Worm (Caenorhabditis elegans) whole organism, L3 larva: Measurements from ENCODE around the gene sss-1.

ENCODE experiments used
- ZK546.5 ChIP-seq: sonication (generic microtip); optimal IDR thresholded peaks from 2 replicates; lab custom pipeline; 2017; ENCODE audit warnings: missing biosample characterization, missing genetic modification characterization
- ama-1 ChIP-seq: fragments of 150-350 bp; optimal IDR thresholded peaks from 2 replicates; lab custom pipeline; 2018
- ceh-28 ChIP-seq: fragments of 150-350 bp; optimal IDR thresholded peaks from 2 replicates; lab custom pipeline; 2014; ENCODE audit warnings: missing biosample characterization, missing genetic modification reagents, missing genetic modification characterization
- ceh-9 ChIP-seq: sonication (generic microtip); optimal IDR thresholded peaks from 2 replicates; lab custom pipeline; 2018; ENCODE audit warnings: missing biosample characterization, missing genetic modification characterization
- daf-12 ChIP-seq: fragments of 150-350 bp; optimal IDR thresholded peaks from 2 replicates; lab custom pipeline; 2014; ENCODE audit warnings: missing biosample characterization, missing genetic modification reagents, missing genetic modification characterization
- egl-27 ChIP-seq: sonication (generic microtip); optimal IDR thresholded peaks from 4 replicates; lab custom pipeline; 2017; ENCODE audit warnings: missing biosample characterization, missing genetic modification reagents, missing genetic modification characterization
- egl-5 ChIP-seq: fragments of 150-350 bp; optimal IDR thresholded peaks from 2 replicates; lab custom pipeline; 2017; ENCODE audit warnings: missing biosample characterization, missing genetic modification reagents, missing genetic modification characterization, inconsistent platforms
- elt-2 ChIP-seq: sonication (generic microtip); optimal IDR thresholded peaks from 2 replicates; lab custom pipeline; 2016; ENCODE audit warnings: missing genetic modification reagents, mild to moderate bottlenecking, missing genetic modification characterization, missing compliant biosample characterization
- fkh-10 ChIP-seq: sonication (generic microtip); optimal IDR thresholded peaks from 2 replicates; lab custom pipeline; 2017; ENCODE audit warnings: missing biosample characterization, missing genetic modification reagents, missing genetic modification characterization
- fkh-2 ChIP-seq: fragments of 150-350 bp; optimal IDR thresholded peaks from 2 replicates; lab custom pipeline; 2014; ENCODE audit warnings: missing biosample characterization, missing genetic modification reagents, missing genetic modification characterization
- fos-1 ChIP-seq: fragments of 150-350 bp; optimal IDR thresholded peaks from 2 replicates; lab custom pipeline; 2014; ENCODE audit warnings: missing biosample characterization, missing genetic modification characterization
- jun-1 ChIP-seq: fragments of 150-350 bp; optimal IDR thresholded peaks from 2 replicates; lab custom pipeline; 2014; ENCODE audit warnings: missing biosample characterization, missing genetic modification reagents, missing genetic modification characterization
- lin-15B ChIP-seq: fragments of 150-350 bp; optimal IDR thresholded peaks from 2 replicates; lab custom pipeline; 2014; ENCODE audit warnings: missing biosample characterization, missing genetic modification characterization
- mdl-1 ChIP-seq: fragments of 150-350 bp; optimal IDR thresholded peaks from 2 replicates; lab custom pipeline; 2014; ENCODE audit warnings: missing biosample characterization, missing genetic modification characterization
- mml-1 ChIP-seq: fragments of 150-350 bp; sonication (generic microtip); optimal IDR thresholded peaks from 3 replicates; lab custom pipeline; 2014; ENCODE audit warnings: missing biosample characterization, missing genetic modification characterization
- nhr-11 ChIP-seq: fragments of 150-350 bp; optimal IDR thresholded peaks from 2 replicates; lab custom pipeline; 2014; ENCODE audit warnings: missing biosample characterization, missing genetic modification characterization
- nhr-23 ChIP-seq: fragments of 150-350 bp; optimal IDR thresholded peaks from 2 replicates; lab custom pipeline; 2014; ENCODE audit warnings: missing biosample characterization, missing genetic modification reagents, missing genetic modification characterization
- nhr-237 ChIP-seq: fragments of 150-350 bp; optimal IDR thresholded peaks from 2 replicates; lab custom pipeline; 2014; ENCODE audit warnings: missing biosample characterization, missing genetic modification characterization
- nhr-25 ChIP-seq: sonication (generic microtip); optimal IDR thresholded peaks from 2 replicates; lab custom pipeline; 2017; ENCODE audit warnings: missing biosample characterization, missing genetic modification characterization
- nhr-28 ChIP-seq: fragments of 150-350 bp; optimal IDR thresholded peaks from 2 replicates; lab custom pipeline; 2014; ENCODE audit warnings: missing biosample characterization, missing genetic modification characterization
- nhr-43 ChIP-seq: sonication (generic microtip); optimal IDR thresholded peaks from 2 replicates; lab custom pipeline; 2016; ENCODE audit warnings: mild to moderate bottlenecking, missing genetic modification characterization, missing compliant biosample characterization; ENCODE audit not compliant: poor library complexity, severe bottlenecking
- nhr-67 ChIP-seq: fragments of 150-350 bp; optimal IDR thresholded peaks from 2 replicates; lab custom pipeline; 2014; ENCODE audit warnings: missing biosample characterization, missing genetic modification characterization
- nhr-77 ChIP-seq: fragments of 150-350 bp; optimal IDR thresholded peaks from 2 replicates; lab custom pipeline; 2014; ENCODE audit warnings: missing biosample characterization, missing genetic modification characterization
- pha-4 ChIP-seq: fragments of 150-350 bp; optimal IDR thresholded peaks from 2 replicates; lab custom pipeline; 2014; ENCODE audit warnings: missing biosample characterization, missing genetic modification reagents, missing genetic modification characterization
- pqm-1 ChIP-seq: fragments of 150-350 bp; optimal IDR thresholded peaks from 2 replicates; lab custom pipeline; 2017; ENCODE audit warnings: missing biosample characterization, missing genetic modification characterization, inconsistent platforms
- sea-2 ChIP-seq: fragments of 150-350 bp; sonication (generic microtip); optimal IDR thresholded peaks from 4 replicates; lab custom pipeline; 2014; ENCODE audit warnings: missing biosample characterization, missing genetic modification reagents, missing genetic modification characterization
- skn-1 ChIP-seq: fragments of 150-350 bp; optimal IDR thresholded peaks from 2 replicates; lab custom pipeline; 2014; ENCODE audit warnings: missing biosample characterization, missing genetic modification characterization
- snpc-4 ChIP-seq: fragments of 150-350 bp; optimal IDR thresholded peaks from 2 replicates; lab custom pipeline; 2014; ENCODE audit warnings: missing biosample characterization, missing genetic modification characterization
- tbx-2 ChIP-seq: sonication (generic microtip); optimal IDR thresholded peaks from 2 replicates; lab custom pipeline; 2016; ENCODE audit warnings: mild to moderate bottlenecking, missing genetic modification characterization, missing compliant biosample characterization
- unc-39 ChIP-seq: sonication (generic microtip); optimal IDR thresholded peaks from 4 replicates; lab custom pipeline; 2017; ENCODE audit warnings: missing biosample characterization, missing genetic modification characterization
- unc-62 ChIP-seq: fragments of 150-350 bp; sonication (generic microtip); optimal IDR thresholded peaks from 4 replicates; lab custom pipeline; 2014; ENCODE audit warnings: missing biosample characterization, missing genetic modification reagents, missing genetic modification characterization
- zag-1 ChIP-seq: fragments of 150-350 bp; optimal IDR thresholded peaks from 2 replicates; lab custom pipeline; 2014; ENCODE audit warnings: missing biosample characterization, missing genetic modification characterization
- ztf-11 ChIP-seq: fragments of 150-350 bp; optimal IDR thresholded peaks from 2 replicates; lab custom pipeline; 2014; ENCODE audit warnings: missing biosample characterization, missing genetic modification characterization

sss-1 gene

ce11 chrIV:9854952-9855351, 38.6 kb downstream of the sss-1 start:
- TF ChIP-seq elt-2 (tag; lab: Kevin White, UChicago) (peak; percentile 64), sea-2 (GFP tag; lab: Kevin White, UChicago) (no peak), ztf-11 (no peak), ceh-9 (no peak), pha-4 (tag; lab: Kevin White, UChicago) (peak; percentile 73), fos-1 (tag; lab: Kevin White, UChicago) (no peak), egl-27 (tag; lab: Kevin White, UChicago) (no peak), skn-1 (tag; lab: Kevin White, UChicago) (no peak), ama-1 (lab: Kevin White, UChicago) (no peak), pqm-1 (tag; lab: Kevin White, UChicago) (peak; percentile 39), nhr-25 (tag; lab: Kevin White, UChicago) (no peak)

ce11 chrIV:9852818-9853466, 40.6 kb downstream of the sss-1 start:
- no peak for TF ChIP-seq fkh-2
- no peak for TF ChIP-seq skn-1 (tag; lab: Kevin White, UChicago)
- no peak for TF ChIP-seq tbx-2 (tag; lab: Kevin White, UChicago)
- TF ChIP-seq daf-12: no peak
- no peak for TF ChIP-seq lin-15B (tag; lab: Kevin White, UChicago)
- no peak for TF ChIP-seq nhr-77 (tag; lab: Kevin White, UChicago)
- TF ChIP-seq pha-4 (tag; lab: Kevin White, UChicago): no peak
- TF ChIP-seq nhr-43 (tag; lab: Kevin White, UChicago): no peak
- no peak for TF ChIP-seq unc-39
- no peak for TF ChIP-seq jun-1 (tag; lab: Kevin White, UChicago)
- no peak for TF ChIP-seq snpc-4 (tag; lab: Kevin White, UChicago)
- TF ChIP-seq nhr-237 (tag; lab: Kevin White, UChicago): no peak
- TF ChIP-seq, all 47 proteins: peak for 0

ce11 chrIV:9852250-9852649, 41.3 kb downstream of the sss-1 start, which contains the start of gene ssq-1:
ssq-1 (plus strand) TSS chrIV:9852550.
- TF ChIP-seq skn-1 (tag; lab: Kevin White, UChicago) (no peak), nhr-67 (tag; lab: Kevin White, UChicago) (no peak), ceh-28 (tag; lab: Kevin White, UChicago) (no peak), unc-39 (no peak), egl-27 (tag; lab: Kevin White, UChicago) (no peak), nhr-28 (tag; lab: Kevin White, UChicago) (no peak)

DNA sequence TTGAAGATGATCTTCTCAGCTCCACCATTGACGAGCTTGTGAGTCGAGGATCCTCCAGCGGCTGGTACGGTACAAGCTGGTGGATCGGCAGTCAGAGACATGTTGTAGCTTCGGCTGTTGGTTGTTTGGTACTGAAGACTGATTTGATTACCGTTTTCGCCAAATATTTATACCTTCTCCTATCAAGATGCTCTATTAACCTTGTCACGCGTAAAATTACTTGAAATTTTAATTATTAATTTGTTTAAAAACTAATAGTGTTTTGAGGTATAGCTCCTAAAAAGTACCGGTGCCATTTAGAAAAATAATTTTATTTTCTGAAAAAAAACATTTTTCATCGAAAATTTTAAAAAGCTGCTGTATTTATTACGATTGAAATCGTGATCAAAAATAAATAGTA, 42.6 kb downstream of the sss-1 start, which contains the start of gene ssp-10:
ssp-10 (minus strand) TSS at position 101 of the 400 bp plus-strand sequence.
- no peak for TF ChIP-seq nhr-237 (tag; lab: Kevin White, UChicago)
- no peak for TF ChIP-seq ceh-28 (tag; lab: Kevin White, UChicago)
- TF ChIP-seq pqm-1 (tag; lab: Kevin White, UChicago): no peak
- no peak for TF ChIP-seq lin-15B (tag; lab: Kevin White, UChicago)
- no peak for TF ChIP-seq egl-27 (tag; lab: Kevin White, UChicago)
- TF ChIP-seq fkh-10 (GFP tag; lab: Kevin White, UChicago): no peak
- no peak for TF ChIP-seq nhr-11 (tag; lab: Kevin White, UChicago)
- TF ChIP-seq mml-1 (tag; lab: Kevin White, UChicago): no peak
- TF ChIP-seq unc-39: no peak
- no peak for TF ChIP-seq ZK546.5 (tag; lab: Kevin White, UChicago)
- TF ChIP-seq zag-1 (tag; lab: Kevin White, UChicago): no peak

ce11 chrIV:9849624-9850023, 43.9 kb downstream of the sss-1 start, which contains the start of gene K07F5.8:
K07F5.8 (minus strand) TSS chrIV:9849724.
- no peak for TF ChIP-seq nhr-43 (tag; lab: Kevin White, UChicago)
- TF ChIP-seq ZK546.5 (tag; lab: Kevin White, UChicago): no peak
- no peak for TF ChIP-seq unc-39
- no peak for TF ChIP-seq ceh-28 (tag; lab: Kevin White, UChicago)
- TF ChIP-seq unc-62 (GFP tag; lab: Kevin White, UChicago): no peak
- TF ChIP-seq pqm-1 (tag; lab: Kevin White, UChicago): no peak
- TF ChIP-seq egl-5: no peak
- no peak for TF ChIP-seq ztf-11
- TF ChIP-seq mdl-1 (tag; lab: Kevin White, UChicago): no peak
- TF ChIP-seq nhr-28 (tag; lab: Kevin White, UChicago): no peak
- no peak for TF ChIP-seq lin-15B (tag; lab: Kevin White, UChicago)
- TF ChIP-seq nhr-23 (tag; lab: Kevin White, UChicago): no peak
- no peak for TF ChIP-seq jun-1 (tag; lab: Kevin White, UChicago)
